Worm (Caenorhabditis elegans): ENCODE data around the gene T01B7.5.

T01B7.5 gene

DNA sequence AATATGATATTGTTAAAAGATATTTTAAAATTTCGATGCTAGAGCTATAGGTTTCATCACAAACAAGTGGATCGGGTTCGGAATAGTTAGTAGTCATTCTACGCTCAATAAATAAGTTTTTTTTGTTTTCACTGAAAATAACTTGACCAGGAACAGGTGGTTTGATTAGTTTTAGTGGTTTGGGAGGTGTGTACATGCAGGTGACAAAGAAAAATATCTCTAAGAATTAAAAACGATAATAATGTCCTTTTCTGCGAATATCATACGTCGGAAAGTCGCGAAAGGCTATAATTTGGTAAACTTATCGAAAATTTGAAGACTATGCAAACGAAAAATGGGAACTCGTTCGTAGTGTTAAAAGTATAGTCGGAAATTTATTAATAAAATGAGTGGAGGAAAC is 6.3 kb upstream of the T01B7.5 start, which contains the start of gene srg-15:
Gene srg-15 (minus strand): TSS at position 101 of the 400 bp plus-strand sequence.
- TF ChIP-seq ceh-16 (tag; optimal IDR thresholded peaks at IDR 0.05) = no peak
- TF ChIP-seq ama-1 (optimal IDR thresholded peaks at IDR 0.05) = no peak
- TF ChIP-seq ZK546.5 (tag; optimal IDR thresholded peaks at IDR 0.05) = no peak
- no peak for TF ChIP-seq ceh-82 (tag; optimal IDR thresholded peaks at IDR 0.05)
- no peak for TF ChIP-seq egl-27 (tag; optimal IDR thresholded peaks at IDR 0.05)
- TF ChIP-seq lin-11 (tag; optimal IDR thresholded peaks at IDR 0.05) = no peak
- TF ChIP-seq nhr-12 (tag; optimal IDR thresholded peaks at IDR 0.05) = no peak
- no peak for TF ChIP-seq mdl-1 (tag; optimal IDR thresholded peaks at IDR 0.05)
- TF ChIP-seq nhr-25 (tag; optimal IDR thresholded peaks at IDR 0.05) = no peak

DNA sequence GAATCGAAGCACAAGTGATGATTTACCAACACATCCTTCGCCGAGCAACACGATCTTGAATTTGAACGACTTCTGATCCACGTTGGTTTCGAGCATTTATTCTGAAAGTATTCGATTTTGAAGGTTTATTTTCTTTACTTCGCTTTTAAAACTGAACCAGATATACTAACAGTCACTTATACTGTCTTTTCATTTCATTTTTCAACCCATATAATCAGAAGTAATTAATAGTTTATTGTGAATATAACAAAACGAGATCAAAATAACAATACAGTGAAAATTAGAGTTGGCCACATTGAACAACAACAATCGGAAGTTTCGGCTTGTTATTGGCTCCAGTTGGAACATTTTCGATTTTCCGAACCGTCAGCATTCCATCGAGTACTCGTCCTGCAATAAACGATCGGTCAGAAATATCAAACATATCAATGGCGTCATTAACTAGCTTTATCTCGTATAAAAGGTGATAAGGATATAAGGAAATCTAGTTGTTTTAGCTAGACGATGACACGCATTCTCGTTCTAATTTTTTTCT is 1.6 kb upstream of the T01B7.5 start, which contains the start of the genes rab-21 and T01B7.13:
Gene rab-21 (minus strand): TSS at position 101 of the 535 bp plus-strand sequence.
Gene T01B7.13 (plus strand): TSS at position 485 of the 535 bp plus-strand sequence.
- TF ChIP-seq lin-13 (GFP tag; optimal IDR thresholded peaks at IDR 0.05) (no peak), nhr-23 (tag; optimal IDR thresholded peaks at IDR 0.05) (no peak), Y55F3AM.14 (GFP tag; optimal IDR thresholded peaks at IDR 0.05) (no peak), sma-9 (GFP tag; optimal IDR thresholded peaks at IDR 0.05) (no peak), sma-9 (tag; optimal IDR thresholded peaks at IDR 0.05) (no peak), nhr-237 (tag; optimal IDR thresholded peaks at IDR 0.05) (no peak), ztf-11 (tag; optimal IDR thresholded peaks at IDR 0.05) (no peak), egl-27 (tag; optimal IDR thresholded peaks at IDR 0.05) (no peak), unc-39 (tag; optimal IDR thresholded peaks at IDR 0.05) (no peak), nhr-12 (tag; optimal IDR thresholded peaks at IDR 0.05) (no peak), nhr-11 (tag; optimal IDR thresholded peaks at IDR 0.05) (no peak), lsy-2 (tag; optimal IDR thresholded peaks at IDR 0.05) (no peak), crh-2 (tag; optimal IDR thresholded peaks at IDR 0.05) (no peak), dmd-4 (tag; optimal IDR thresholded peaks at IDR 0.05) (no peak), elt-1 (tag; optimal IDR thresholded peaks at IDR 0.05) (no peak), elt-3 (tag; optimal IDR thresholded peaks at IDR 0.05) (no peak), gmeb-1 (tag; optimal IDR thresholded peaks at IDR 0.05) (no peak), nhr-6 (tag; optimal IDR thresholded peaks at IDR 0.05) (no peak), nhr-129 (tag; optimal IDR thresholded peaks at IDR 0.05) (no peak)

DNA sequence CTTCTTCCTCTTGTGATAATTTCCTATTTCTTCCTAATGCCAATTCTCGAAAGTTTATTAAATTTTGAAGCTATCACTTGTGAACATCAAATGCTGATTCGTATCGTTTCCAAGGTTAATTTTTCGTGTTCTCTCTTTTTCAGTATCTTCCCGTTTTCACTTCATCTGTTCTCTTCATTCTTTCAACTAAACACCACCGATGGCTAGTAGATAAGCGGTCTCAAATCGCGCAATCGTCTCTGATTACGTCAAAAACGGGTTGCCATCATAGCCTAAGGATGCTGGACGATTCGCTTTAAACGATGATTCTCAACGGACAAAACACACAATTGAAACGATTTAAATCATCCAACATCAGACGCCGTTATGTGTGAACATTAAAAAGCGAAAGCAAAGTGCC is 951 bp downstream of the T01B7.5 start:
- TF ChIP-seq nhr-237 (tag; optimal IDR thresholded peaks at IDR 0.05) (no peak), Y55F3AM.14 (GFP tag; optimal IDR thresholded peaks at IDR 0.05) (no peak), nhr-21 (tag; optimal IDR thresholded peaks at IDR 0.05) (peak; percentile 28), nhr-129 (tag; optimal IDR thresholded peaks at IDR 0.05) (no peak), blmp-1 (tag; optimal IDR thresholded peaks at IDR 0.05; ENCODE audit: insufficient read depth) (peak; percentile 96), gmeb-1 (tag; optimal IDR thresholded peaks at IDR 0.05) (no peak), egl-27 (tag; optimal IDR thresholded peaks at IDR 0.05) (no peak), nhr-12 (tag; optimal IDR thresholded peaks at IDR 0.05) (no peak), peb-1 (tag; optimal IDR thresholded peaks at IDR 0.05) (no peak), ceh-82 (tag; optimal IDR thresholded peaks at IDR 0.05) (no peak), unc-55 (GFP tag; optimal IDR thresholded peaks at IDR 0.05) (no peak), elt-1 (tag; optimal IDR thresholded peaks at IDR 0.05) (no peak), sma-9 (GFP tag; optimal IDR thresholded peaks at IDR 0.05) (peak; percentile 35), sma-9 (tag; optimal IDR thresholded peaks at IDR 0.05) (no peak), sem-4 (tag; optimal IDR thresholded peaks at IDR 0.05) (peak; percentile 46), ZK546.5 (tag; optimal IDR thresholded peaks at IDR 0.05) (no peak), nhr-25 (tag; optimal IDR thresholded peaks at IDR 0.05) (peak; percentile 51)

DNA sequence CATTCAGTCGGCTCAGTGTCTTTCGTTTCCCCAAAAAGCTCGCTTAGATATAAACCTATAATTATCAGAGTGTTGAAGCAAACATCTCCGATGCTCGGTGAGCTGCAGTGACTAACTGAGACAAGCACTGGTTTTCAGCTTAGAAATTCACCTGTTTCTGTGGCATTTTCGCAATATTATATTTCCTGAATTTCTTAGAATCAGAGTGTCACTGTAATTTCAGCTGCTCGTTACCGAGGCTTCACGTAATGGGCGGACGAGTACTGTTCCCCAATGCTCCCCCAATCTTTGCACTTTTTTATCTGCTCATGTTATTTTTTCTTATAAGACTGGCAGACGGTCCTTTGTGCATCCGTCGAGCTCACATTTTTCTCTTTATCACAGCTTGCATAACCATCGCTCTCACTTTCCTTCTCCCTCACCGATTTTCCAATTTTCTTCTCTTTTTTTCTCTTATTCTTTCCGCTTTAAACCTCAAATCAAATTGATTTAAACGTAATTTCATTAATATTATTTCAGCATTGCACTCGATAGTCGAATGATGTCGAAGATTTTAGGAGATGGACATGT is 5.4 kb downstream of the T01B7.5 start, which contains the start of gene trcs-2:
Gene trcs-2 (plus strand): TSS at position 520 of the 570 bp plus-strand sequence.
- TF ChIP-seq nhr-11 (tag; optimal IDR thresholded peaks at IDR 0.05) (no peak), mab-5 (tag; optimal IDR thresholded peaks at IDR 0.05) (no peak), nhr-21 (tag; optimal IDR thresholded peaks at IDR 0.05) (no peak), aly-2 (tag; optimal IDR thresholded peaks at IDR 0.05) (no peak), sma-3 (GFP tag; optimal IDR thresholded peaks at IDR 0.05) (no peak), ztf-1 (GFP tag; conservative IDR thresholded peaks at IDR 0.05) (no peak), elt-1 (tag; optimal IDR thresholded peaks at IDR 0.05) (no peak), unc-55 (GFP tag; optimal IDR thresholded peaks at IDR 0.05) (no peak), dmd-4 (tag; optimal IDR thresholded peaks at IDR 0.05) (no peak), sem-4 (tag; optimal IDR thresholded peaks at IDR 0.05) (no peak), F13H6.1 (tag; optimal IDR thresholded peaks at IDR 0.05) (no peak), nhr-10 (tag; optimal IDR thresholded peaks at IDR 0.05) (no peak), R02D3.7 (tag; optimal IDR thresholded peaks at IDR 0.05) (no peak), lin-39 (tag; optimal IDR thresholded peaks at IDR 0.05) (no peak), nhr-6 (tag; optimal IDR thresholded peaks at IDR 0.05) (no peak), Y55F3AM.14 (GFP tag; optimal IDR thresholded peaks at IDR 0.05) (no peak), nhr-25 (tag; optimal IDR thresholded peaks at IDR 0.05) (no peak), nhr-12 (tag; optimal IDR thresholded peaks at IDR 0.05) (no peak), sma-9 (GFP tag; optimal IDR thresholded peaks at IDR 0.05) (no peak), sma-9 (tag; optimal IDR thresholded peaks at IDR 0.05) (no peak)
